Fruit fly (Drosophila melanogaster) S2 (cell line): ENCODE data around the gene Pglym87.

Source experiments
- CG8478 ChIP-seq: fragments of >200 bp; optimal IDR thresholded peaks from 2 replicates; lab custom pipeline; 2018
- CTCF ChIP-seq, 2 experiments: fragments of >200 bp; optimal IDR thresholded peaks; 2 replicates each; lab custom pipeline; 2018

The Pglym87 gene

DNA sequence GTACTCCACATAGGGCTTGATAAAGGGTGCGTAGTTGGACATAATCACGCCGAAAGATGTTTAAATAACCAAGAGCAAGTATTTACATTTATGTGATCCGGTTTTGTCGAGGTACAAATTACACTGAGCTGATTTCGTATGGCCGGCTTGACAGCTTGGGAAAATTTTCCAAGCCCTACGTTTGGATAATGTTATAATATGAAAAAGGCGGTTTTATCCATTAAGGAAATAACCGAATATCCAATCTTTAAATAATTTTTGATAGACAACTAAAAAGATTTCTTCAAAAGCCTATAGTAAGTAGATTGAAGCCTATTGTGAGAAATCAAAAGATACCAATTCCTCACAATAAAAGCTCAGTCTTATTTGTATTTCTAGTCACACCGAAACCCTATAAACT, 37.6 kb downstream of the Pglym87 start, which contains the start of the genes eIF3d2 and CG43450:
eIF3d2 (minus strand) TSS at position 101 of the 400 bp plus-strand sequence.
CG43450 (plus strand) TSS at position 384 of the 400 bp plus-strand sequence.
- no peak for TF ChIP-seq CG8478 (lab: Kevin White, UChicago)
- no peak for TF ChIP-seq CTCF (optimal IDR thresholded peaks at IDR 0.05; lab: Kevin White, UChicago)

- TF ChIP-seq CG8478 (lab: Kevin White, UChicago) (no peak), CTCF (optimal IDR thresholded peaks at IDR 0.05; lab: Kevin White, UChicago) (no peak)
Measured at dm6 chr3R:12185615-12186014, 46.9 kb downstream of the Pglym87 start.
